Fruit fly (Drosophila melanogaster): ENCODE data around the gene Cyp4d2.

DNA sequence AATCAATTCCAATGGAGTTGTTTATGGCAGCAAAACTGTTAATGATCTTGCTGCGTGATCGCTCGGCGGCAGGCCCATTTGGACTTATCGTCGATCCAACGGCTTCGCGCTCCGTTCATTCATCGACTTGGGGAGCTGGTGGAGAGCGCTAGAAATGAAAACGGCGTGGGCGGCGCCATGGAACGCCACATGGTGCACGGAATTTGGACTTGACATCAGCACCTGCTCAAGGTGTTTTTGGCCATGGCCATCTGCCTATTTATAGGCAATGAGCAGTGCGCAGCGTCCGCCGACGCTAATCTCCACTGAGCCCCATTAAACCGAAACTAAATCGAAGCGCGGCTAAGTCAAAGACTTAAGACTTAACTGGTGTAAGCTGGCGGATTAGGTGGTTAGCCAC is 42.6 kb downstream of the Cyp4d2 start:
- no peak for TF ChIP-seq h (optimal IDR thresholded peaks at IDR 0.05)
- no peak for TF ChIP-seq Myc (optimal IDR thresholded peaks at IDR 0.05)

Measured in Kc167 (cell line).